Fruit fly (Drosophila melanogaster): ENCODE results near the gene CG11696.

CG11696 gene

DNA sequence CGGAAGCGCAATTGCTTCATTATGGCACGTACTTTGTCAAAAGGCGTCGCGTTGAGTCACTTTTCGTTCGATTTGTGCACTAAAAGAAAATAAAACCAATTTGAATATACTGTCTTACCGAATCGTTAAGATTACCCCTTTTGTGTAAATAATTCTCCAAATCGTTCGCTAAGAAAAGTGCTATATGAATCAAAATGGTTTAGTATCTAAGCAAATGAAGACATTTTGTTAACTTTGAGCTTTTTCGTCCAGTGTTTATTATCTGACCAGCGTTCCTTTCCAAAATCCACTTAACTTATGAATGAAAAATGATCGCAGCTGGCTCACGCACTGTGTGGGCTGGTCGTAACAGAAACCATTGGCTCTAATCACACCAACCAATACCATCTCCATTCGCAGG, 23.5 kb upstream of the CG11696 start (continued):
- TF ChIP-seq CG33213 (GFP tag; optimal IDR thresholded peaks at IDR 0.05) (no peak), dm (GFP tag; optimal IDR thresholded peaks at IDR 0.05) (no peak), Sox100B (GFP tag; optimal IDR thresholded peaks at IDR 0.05) (no peak), CG9932 (GFP tag; IDR thresholded peaks at IDR 0.05) (peak; percentile 31; the same call in 1 of the 2 replicates), amos (GFP tag; IDR thresholded peaks at IDR 0.05; ENCODE audit: partially characterized antibody) (no peak), CG17361 (GFP tag; IDR thresholded peaks at IDR 0.05) (no peak), CG17359 (tag; optimal IDR thresholded peaks at IDR 0.05) (peak; percentile 24), inv (GFP tag; IDR thresholded peaks at IDR 0.05; ENCODE audit: partially characterized antibody) (no peak), E2f2 (GFP tag; IDR thresholded peaks at IDR 0.05) (no peak), CG7839 (tag; optimal IDR thresholded peaks at IDR 0.05) (peak; percentile 33), Stat92E (GFP tag; optimal IDR thresholded peaks at IDR 0.05) (no peak), CG9727 (GFP tag; optimal IDR thresholded peaks at IDR 0.05) (peak; percentile 11), fu2 (GFP tag; optimal IDR thresholded peaks at IDR 0.05) (no peak), fd96Cb (tag; optimal IDR thresholded peaks at IDR 0.05) (peak; percentile 16), gcm2 (GFP tag; optimal IDR thresholded peaks at IDR 0.05) (no peak), CG11504 (tag; optimal IDR thresholded peaks at IDR 0.05) (peak; percentile 29), gem (tag; optimal IDR thresholded peaks at IDR 0.05) (peak; percentile 52), CG31441 (GFP tag; IDR thresholded peaks at IDR 0.05) (no peak), Pdp1 (GFP tag; optimal IDR thresholded peaks at IDR 0.05) (peak; percentile 10 to 24), CG30403 (GFP tag; optimal IDR thresholded peaks at IDR 0.05) (peak; percentile 4), slbo (GFP tag; IDR thresholded peaks at IDR 0.05) (peak; percentile 47), HmgZ (tag; optimal IDR thresholded peaks at IDR 0.05) (no peak), Eip74EF (GFP tag; optimal IDR thresholded peaks at IDR 0.05) (no peak), CG42726 (GFP tag; IDR thresholded peaks at IDR 0.05; ENCODE audit: partially characterized antibody) (no peak), cas (GFP tag; IDR thresholded peaks at IDR 0.05) (no peak), fd64A (GFP tag; optimal IDR thresholded peaks at IDR 0.05) (no peak), eve (GFP tag; optimal IDR thresholded peaks at IDR 0.05) (no peak), Doc2 (GFP tag; IDR thresholded peaks at IDR 0.05) (no peak), TFAM (GFP tag; optimal IDR thresholded peaks at IDR 0.05) (no peak), CG9437 (GFP tag; optimal IDR thresholded peaks at IDR 0.05) (no peak), CG9817 (tag; optimal IDR thresholded peaks at IDR 0.05) (peak; percentile 20), jigr1 (GFP tag; IDR thresholded peaks at IDR 0.05) (no peak), org-1 (GFP tag; optimal IDR thresholded peaks at IDR 0.05) (peak; percentile 26), Vsx1 (GFP tag; optimal IDR thresholded peaks at IDR 0.05) (no peak), CG12236 (GFP tag; optimal IDR thresholded peaks at IDR 0.05) (no peak), Blimp-1 (GFP tag; optimal IDR thresholded peaks at IDR 0.05) (peak; percentile 13), gsb-n (tag; optimal IDR thresholded peaks at IDR 0.05) (no peak), eyg (GFP tag; optimal IDR thresholded peaks at IDR 0.05) (no peak), pnt (GFP tag; optimal IDR thresholded peaks at IDR 0.05) (no peak), lab (GFP tag; optimal IDR thresholded peaks at IDR 0.05) (peak; percentile 61), Hmr (GFP tag; optimal IDR thresholded peaks at IDR 0.05) (peak; percentile 15), bsh (GFP tag; optimal IDR thresholded peaks at IDR 0.05) (peak in 1 of 2 experiments; percentile 6), Antp (GFP tag; optimal IDR thresholded peaks at IDR 0.05) (no peak), Rx (GFP tag; IDR thresholded peaks at IDR 0.05) (no peak), Xrp1 (GFP tag; IDR thresholded peaks at IDR 0.05) (peak; percentile 23; the same call in 1 of the 2 replicates), luna (GFP tag; optimal IDR thresholded peaks at IDR 0.05) (no peak), pho (GFP tag; optimal IDR thresholded peaks at IDR 0.05) (no peak), CG15269 (tag; optimal IDR thresholded peaks at IDR 0.05) (peak; percentile 33), Oli (tag; optimal IDR thresholded peaks at IDR 0.05) (peak; percentile 8), D19A (tag; optimal IDR thresholded peaks at IDR 0.05) (no peak)

Data from whole organism, embryonic.